Worm (Caenorhabditis elegans): Measurements from ENCODE around the gene R160.3.

R160.3 gene

DNA sequence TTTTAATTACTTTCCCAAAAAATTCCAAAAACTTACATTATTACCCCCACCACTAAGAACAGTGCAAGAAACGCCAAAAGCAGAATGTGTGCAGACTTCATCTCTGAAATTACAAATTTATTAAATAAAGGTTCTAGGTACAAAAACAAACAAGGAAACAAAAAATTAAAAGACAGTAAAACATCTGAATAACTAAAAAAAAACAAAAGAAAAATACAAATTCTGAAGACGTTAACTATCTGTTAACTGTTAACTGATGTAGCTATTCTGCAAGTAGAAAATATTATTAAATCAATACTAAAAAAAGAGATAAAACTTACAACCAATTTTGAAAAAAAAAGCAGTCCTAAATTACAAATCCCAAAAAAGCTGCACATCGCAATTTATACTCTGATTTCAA is 5.3 kb upstream of the R160.3 start, which contains the start of gene R160.13:
Gene R160.13, minus strand, starts transcription at position 101 of the 400 bp plus-strand sequence.
- TF ChIP-seq T22C8.4 (GFP tag; IDR thresholded peaks at IDR 0.05) (no peak), ref-1 (GFP tag; conservative IDR thresholded peaks at IDR 0.05) (no peak), med-1 (GFP tag; optimal IDR thresholded peaks at IDR 0.05; ENCODE audit: insufficient read depth) (no peak), flt-1 (GFP tag; IDR thresholded peaks at IDR 0.05) (no peak)

DNA sequence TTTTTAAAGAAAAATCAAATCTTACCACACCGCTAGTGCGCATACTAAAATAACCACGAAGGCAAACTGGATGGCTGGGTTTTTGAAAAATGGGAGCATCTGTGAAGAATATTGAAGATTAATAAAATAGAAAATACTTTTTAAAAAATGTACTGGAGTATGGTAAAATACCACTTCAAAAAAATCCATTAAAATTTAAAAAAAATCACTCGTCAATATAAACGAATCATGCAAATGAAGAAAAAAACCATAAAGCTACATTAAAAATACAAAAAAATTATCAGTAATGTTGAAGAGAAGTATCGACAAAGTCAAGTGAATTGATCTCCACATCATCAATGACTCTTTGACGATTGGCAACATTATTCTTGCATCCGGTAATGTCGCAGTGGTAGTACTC is 4.6 kb upstream of the R160.3 start, which contains the start of gene R160.5:
Gene R160.5, minus strand, starts transcription at position 101 of the 400 bp plus-strand sequence.
- no peak for TF ChIP-seq ztf-29 (GFP tag; IDR thresholded peaks at IDR 0.05)
- no peak for TF ChIP-seq med-1 (GFP tag; optimal IDR thresholded peaks at IDR 0.05; ENCODE audit: insufficient read depth)
- no peak for TF ChIP-seq cog-1 (tag; optimal IDR thresholded peaks at IDR 0.05)
- TF ChIP-seq klf-2 (GFP tag; conservative IDR thresholded peaks at IDR 0.05), result no peak
- no peak for TF ChIP-seq T22C8.4 (GFP tag; IDR thresholded peaks at IDR 0.05)
- TF ChIP-seq tab-1 (GFP tag; IDR thresholded peaks at IDR 0.05), result no peak
- TF ChIP-seq ref-1 (GFP tag; conservative IDR thresholded peaks at IDR 0.05), result no peak
- TF ChIP-seq ztf-23 (GFP tag; IDR thresholded peaks at IDR 0.05), result no peak
- TF ChIP-seq flt-1 (GFP tag; IDR thresholded peaks at IDR 0.05), result no peak

DNA sequence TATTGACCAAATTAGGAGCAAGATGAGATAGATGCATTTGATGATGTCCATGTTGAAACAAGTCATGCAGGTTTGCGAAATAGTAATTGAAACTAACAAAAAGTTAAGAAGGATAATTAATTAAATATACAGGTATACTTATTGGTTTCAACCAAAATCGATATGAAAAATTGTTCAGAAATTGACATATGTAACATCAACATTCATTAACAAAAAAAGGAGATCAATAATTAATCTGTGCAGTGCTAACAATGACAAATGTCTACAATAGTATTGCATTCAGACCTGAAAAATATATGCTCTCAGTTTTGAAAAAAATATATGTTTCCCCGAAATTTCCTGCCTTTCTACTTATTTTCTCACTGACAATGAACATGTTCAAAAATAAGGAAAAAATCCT is 2.7 kb upstream of the R160.3 start, which contains the start of gene R160.4:
Gene R160.4, minus strand, starts transcription at position 101 of the 400 bp plus-strand sequence.
- TF ChIP-seq flt-1 (GFP tag; IDR thresholded peaks at IDR 0.05), result no peak
- TF ChIP-seq ztf-23 (GFP tag; IDR thresholded peaks at IDR 0.05), result no peak
- no peak for TF ChIP-seq T22C8.4 (GFP tag; IDR thresholded peaks at IDR 0.05)
- no peak for TF ChIP-seq med-1 (GFP tag; optimal IDR thresholded peaks at IDR 0.05; ENCODE audit: insufficient read depth)

ce11 chrX:4367414-4367813 is 1.3 kb upstream of the R160.3 start, which contains the start of gene R160.10:
R160.10 (minus strand) TSS chrX:4367514.
- TF ChIP-seq tab-1 (GFP tag; IDR thresholded peaks at IDR 0.05) (no peak), ztf-29 (GFP tag; IDR thresholded peaks at IDR 0.05) (no peak), med-1 (GFP tag; optimal IDR thresholded peaks at IDR 0.05; ENCODE audit: insufficient read depth) (no peak), ztf-23 (GFP tag; IDR thresholded peaks at IDR 0.05) (no peak), T22C8.4 (GFP tag; IDR thresholded peaks at IDR 0.05) (no peak), cog-1 (tag; optimal IDR thresholded peaks at IDR 0.05) (no peak), flt-1 (GFP tag; IDR thresholded peaks at IDR 0.05) (no peak), ref-1 (GFP tag; conservative IDR thresholded peaks at IDR 0.05) (no peak), klf-2 (GFP tag; conservative IDR thresholded peaks at IDR 0.05) (no peak)

DNA sequence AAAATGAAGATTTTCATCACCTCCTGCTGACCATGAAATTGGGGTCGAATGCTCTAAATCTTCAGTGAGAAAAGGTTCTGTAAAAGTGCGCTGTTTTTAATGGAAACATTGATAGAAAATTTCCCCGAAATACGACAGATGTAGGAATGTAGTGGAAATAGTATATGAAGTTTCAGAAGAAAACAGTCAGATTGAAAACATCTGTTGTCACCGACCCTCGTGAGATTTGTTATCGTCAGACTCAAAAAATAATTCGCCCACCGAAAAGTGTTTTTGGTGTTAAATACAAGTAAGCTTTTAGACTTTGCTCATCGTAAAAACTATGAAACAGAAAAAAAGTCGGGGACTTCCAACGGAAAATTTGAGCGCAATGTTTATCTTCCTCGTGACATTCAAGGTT is 1.3 kb downstream of the R160.3 start, which contains the start of gene F14H12.8:
Gene F14H12.8, minus strand, starts transcription at position 101 of the 400 bp plus-strand sequence.
- TF ChIP-seq klf-2 (GFP tag; conservative IDR thresholded peaks at IDR 0.05) (no peak), cog-1 (tag; optimal IDR thresholded peaks at IDR 0.05) (no peak), flt-1 (GFP tag; IDR thresholded peaks at IDR 0.05) (no peak), T22C8.4 (GFP tag; IDR thresholded peaks at IDR 0.05) (no peak), med-1 (GFP tag; optimal IDR thresholded peaks at IDR 0.05; ENCODE audit: insufficient read depth) (no peak), ztf-29 (GFP tag; IDR thresholded peaks at IDR 0.05) (no peak), tab-1 (GFP tag; IDR thresholded peaks at IDR 0.05) (no peak), ref-1 (GFP tag; conservative IDR thresholded peaks at IDR 0.05) (no peak)

DNA sequence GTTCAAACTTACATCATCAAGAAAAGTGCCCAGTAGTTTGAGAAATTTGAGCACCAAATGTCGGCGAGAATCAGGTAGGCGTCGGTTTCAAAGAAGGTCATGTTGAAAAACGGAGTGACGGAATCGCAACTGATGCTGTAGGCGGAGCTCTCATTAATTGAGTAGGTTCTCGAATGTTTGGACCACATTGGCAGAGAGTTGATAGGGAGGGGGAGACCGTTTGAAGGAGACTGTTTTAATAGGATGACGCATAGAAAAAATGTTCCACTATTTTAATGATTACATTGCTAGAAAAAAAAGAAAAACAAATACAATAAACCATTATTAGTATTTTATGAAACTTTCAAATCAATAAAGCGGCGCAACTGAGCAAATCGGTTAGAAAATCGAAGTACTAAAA is 2.9 kb downstream of the R160.3 start, which contains the start of gene F14H12.17:
Gene F14H12.17, minus strand, starts transcription at position 101 of the 400 bp plus-strand sequence.
- no peak for TF ChIP-seq med-1 (GFP tag; optimal IDR thresholded peaks at IDR 0.05; ENCODE audit: insufficient read depth)
- TF ChIP-seq cog-1 (tag; optimal IDR thresholded peaks at IDR 0.05), result no peak
- no peak for TF ChIP-seq ztf-23 (GFP tag; IDR thresholded peaks at IDR 0.05)
- no peak for TF ChIP-seq klf-2 (GFP tag; conservative IDR thresholded peaks at IDR 0.05)
- TF ChIP-seq flt-1 (GFP tag; IDR thresholded peaks at IDR 0.05), result no peak
- TF ChIP-seq ztf-29 (GFP tag; IDR thresholded peaks at IDR 0.05), result no peak
- no peak for TF ChIP-seq tab-1 (GFP tag; IDR thresholded peaks at IDR 0.05)
- TF ChIP-seq ref-1 (GFP tag; conservative IDR thresholded peaks at IDR 0.05), result no peak
- no peak for TF ChIP-seq T22C8.4 (GFP tag; IDR thresholded peaks at IDR 0.05)

DNA sequence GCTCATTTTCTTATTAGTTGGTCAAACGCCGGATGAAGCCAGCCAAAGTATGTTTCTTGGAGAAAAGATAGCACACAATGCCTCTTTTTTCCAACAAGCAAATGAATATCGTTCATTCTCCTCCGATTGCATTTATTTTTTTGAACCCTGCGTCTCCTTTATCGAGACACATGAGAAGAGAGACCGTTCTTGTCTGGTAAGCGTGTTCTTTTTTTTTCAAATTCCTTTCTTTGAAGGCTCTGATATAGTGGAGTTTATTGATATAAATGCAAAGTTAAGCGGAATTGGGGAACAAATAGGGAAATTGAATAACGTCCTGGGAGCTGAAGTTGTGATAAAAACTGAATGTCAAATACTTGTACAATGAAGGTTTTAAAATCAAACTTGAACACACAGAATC is 3.6 kb downstream of the R160.3 start, which contains the start of gene F14H12.7:
Gene F14H12.7, minus strand, starts transcription at position 101 of the 400 bp plus-strand sequence.
- TF ChIP-seq T22C8.4 (GFP tag; IDR thresholded peaks at IDR 0.05) (no peak), ref-1 (GFP tag; conservative IDR thresholded peaks at IDR 0.05) (no peak), med-1 (GFP tag; optimal IDR thresholded peaks at IDR 0.05; ENCODE audit: insufficient read depth) (no peak), flt-1 (GFP tag; IDR thresholded peaks at IDR 0.05) (no peak)

DNA sequence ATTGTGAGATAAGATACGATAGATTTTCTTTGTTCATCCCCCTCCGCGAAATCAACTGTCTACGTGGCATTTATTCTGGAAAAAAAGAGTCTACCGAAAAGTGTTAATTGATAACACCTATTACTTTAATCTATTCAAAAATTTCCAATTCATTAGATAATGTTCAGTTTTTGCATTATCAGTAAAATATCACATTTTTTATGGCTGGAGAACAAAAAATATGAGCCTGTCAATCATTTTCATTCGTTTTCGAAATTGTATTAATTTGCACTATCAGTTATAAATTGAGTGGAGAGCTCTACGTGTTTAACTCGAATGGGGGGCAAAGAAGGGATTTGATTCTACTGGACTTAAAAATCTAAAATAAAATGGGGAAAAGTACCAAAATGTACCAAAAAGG is 7.1 kb downstream of the R160.3 start:
- TF ChIP-seq cog-1 (tag; optimal IDR thresholded peaks at IDR 0.05) (no peak), T22C8.4 (GFP tag; IDR thresholded peaks at IDR 0.05) (no peak), ztf-29 (GFP tag; IDR thresholded peaks at IDR 0.05) (no peak), ref-1 (GFP tag; conservative IDR thresholded peaks at IDR 0.05) (no peak), tab-1 (GFP tag; IDR thresholded peaks at IDR 0.05) (no peak), flt-1 (GFP tag; IDR thresholded peaks at IDR 0.05) (no peak)

DNA sequence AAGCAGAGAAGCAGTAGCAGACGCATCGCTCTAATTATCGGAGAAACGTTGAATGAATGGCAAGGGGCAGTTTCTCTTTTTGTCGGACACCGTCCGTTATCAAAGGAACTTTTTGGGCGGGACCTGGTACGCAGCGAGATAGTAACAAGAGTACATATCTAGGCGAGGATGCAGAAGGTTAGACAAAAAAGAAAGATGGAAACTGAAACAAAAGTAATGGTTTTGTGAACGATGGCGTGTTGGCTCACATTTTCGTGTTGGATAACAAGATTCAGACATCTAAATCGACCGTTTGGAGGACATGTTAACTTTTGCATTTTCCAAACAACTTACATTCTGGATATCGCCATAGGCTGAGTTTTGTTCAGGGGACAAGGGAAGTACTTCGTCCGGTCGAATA is 8.7 kb downstream of the R160.3 start, which contains the start of gene F14H12.6:
Gene F14H12.6, minus strand, starts transcription at position 101 of the 400 bp plus-strand sequence.
- TF ChIP-seq ztf-29 (GFP tag; IDR thresholded peaks at IDR 0.05) (no peak), med-1 (GFP tag; optimal IDR thresholded peaks at IDR 0.05; ENCODE audit: insufficient read depth) (no peak), T22C8.4 (GFP tag; IDR thresholded peaks at IDR 0.05) (no peak), flt-1 (GFP tag; IDR thresholded peaks at IDR 0.05) (no peak), cog-1 (tag; optimal IDR thresholded peaks at IDR 0.05) (no peak), ref-1 (GFP tag; conservative IDR thresholded peaks at IDR 0.05) (no peak), klf-2 (GFP tag; conservative IDR thresholded peaks at IDR 0.05) (no peak), ztf-23 (GFP tag; IDR thresholded peaks at IDR 0.05) (no peak)

DNA sequence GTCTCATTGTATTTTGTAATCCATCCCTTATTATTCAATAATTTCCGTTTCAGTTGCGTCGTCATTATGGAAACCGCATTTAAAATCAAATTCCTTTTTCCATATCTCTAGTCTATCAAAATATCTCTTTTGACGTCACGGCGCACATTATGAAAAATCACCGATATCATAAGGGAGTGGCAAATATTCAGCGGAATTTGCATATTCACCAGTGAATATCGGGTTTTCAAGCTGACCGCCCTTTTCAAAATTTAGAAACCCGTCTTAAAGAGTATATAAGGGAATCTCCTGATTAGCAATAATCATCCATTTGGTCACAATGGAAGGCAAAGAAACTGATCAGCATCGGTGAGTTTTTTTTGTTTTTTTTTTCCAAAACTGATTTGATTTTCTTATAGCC is 12.8 kb downstream of the R160.3 start, which contains the start of gene col-165:
Gene col-165, plus strand, starts transcription at position 301 of the 400 bp plus-strand sequence.
- no peak for TF ChIP-seq cog-1 (tag; optimal IDR thresholded peaks at IDR 0.05)
- no peak for TF ChIP-seq ztf-29 (GFP tag; IDR thresholded peaks at IDR 0.05)
- TF ChIP-seq T22C8.4 (GFP tag; IDR thresholded peaks at IDR 0.05), result no peak
- TF ChIP-seq ref-1 (GFP tag; conservative IDR thresholded peaks at IDR 0.05), result no peak
- no peak for TF ChIP-seq ztf-23 (GFP tag; IDR thresholded peaks at IDR 0.05)
- no peak for TF ChIP-seq med-1 (GFP tag; optimal IDR thresholded peaks at IDR 0.05; ENCODE audit: insufficient read depth)
- no peak for TF ChIP-seq flt-1 (GFP tag; IDR thresholded peaks at IDR 0.05)
- TF ChIP-seq tab-1 (GFP tag; IDR thresholded peaks at IDR 0.05), result no peak
- no peak for TF ChIP-seq klf-2 (GFP tag; conservative IDR thresholded peaks at IDR 0.05)

Data from whole organism, midembryonic.